Fruit fly (Drosophila melanogaster) whole organism, wandering third instar larva: ENCODE results near the gene CG31446.
A peak's percentile ranks its signal among the peaks of the same experiment; 100 is the strongest.

Experiments used
- Abd-B ChIP-seq: fragments of >200 bp; optimal IDR thresholded peaks from 2 replicates; lab custom pipeline; 2017; ENCODE audit warnings: missing biosample characterization, missing genetic modification characterization
- CG32264 ChIP-seq: fragments of 200-800 bp; sonication (Bioruptor generic); optimal IDR thresholded peaks from 2 replicates; lab custom pipeline; 2016; ENCODE audit warnings: missing biosample characterization, missing genetic modification characterization
- CG9705 ChIP-seq: fragments of 200-800 bp; sonication (Bioruptor generic); optimal IDR thresholded peaks from 2 replicates; lab custom pipeline; 2018; ENCODE audit warnings: missing biosample characterization, mild to moderate bottlenecking, missing genetic modification characterization
- CrebA ChIP-seq: fragments of 200-800 bp; sonication (Bioruptor generic); optimal IDR thresholded peaks from 2 replicates; lab custom pipeline; 2016; ENCODE audit warnings: missing biosample characterization, mild to moderate bottlenecking, missing genetic modification characterization, borderline replicate concordance
- Dfd ChIP-seq: fragments of >200 bp; optimal IDR thresholded peaks from 2 replicates; lab custom pipeline; 2017; ENCODE audit warnings: missing biosample characterization, missing genetic modification characterization
- Dif ChIP-seq: fragments of 200-275, 200-300 bp; sonication (Bioruptor generic); optimal IDR thresholded peaks from 2 replicates; lab custom pipeline; 2018; ENCODE audit warnings: missing biosample characterization, missing genetic modification characterization; ENCODE audit not compliant: partially characterized antibody
- GATAd ChIP-seq: sonication (Bioruptor generic); optimal IDR thresholded peaks from 2 replicates; lab custom pipeline; 2016; ENCODE audit warnings: missing biosample characterization, missing genetic modification characterization
- HLH106 ChIP-seq: fragments of 200-800 bp; optimal IDR thresholded peaks from 3 replicates; lab custom pipeline; 2019; ENCODE audit warnings: missing biosample characterization, mild to moderate bottlenecking, missing genetic modification characterization, moderate library complexity
- Hnf4 ChIP-seq: fragments of 200-800 bp; sonication (Bioruptor generic); optimal IDR thresholded peaks from 2 replicates; lab custom pipeline; 2016; ENCODE audit warnings: missing biosample characterization, mild to moderate bottlenecking, missing genetic modification characterization
- Hr78 ChIP-seq: fragments of >200 bp; optimal IDR thresholded peaks from 2 replicates; lab custom pipeline; 2017; ENCODE audit warnings: missing biosample characterization, missing genetic modification characterization
- Hr83 ChIP-seq: fragments of 200-300 bp; sonication (Bioruptor generic); optimal IDR thresholded peaks from 2 replicates; lab custom pipeline; 2016; ENCODE audit warnings: missing biosample characterization, mild to moderate bottlenecking, missing genetic modification characterization, moderate library complexity; ENCODE audit not compliant: poor library complexity, severe bottlenecking
- Jra ChIP-seq: sonication (Bioruptor generic); optimal IDR thresholded peaks from 2 replicates; lab custom pipeline; 2016; ENCODE audit warnings: missing biosample characterization, missing genetic modification characterization
- Mio ChIP-seq: sonication (Bioruptor generic); optimal IDR thresholded peaks from 2 replicates; lab custom pipeline; 2016; ENCODE audit warnings: missing biosample characterization, missing genetic modification characterization
- Myc ChIP-seq: fragments of >200 bp; optimal IDR thresholded peaks from 2 replicates; lab custom pipeline; 2017
- N ChIP-seq: fragments of >200 bp; optimal IDR thresholded peaks from 2 replicates; lab custom pipeline; 2018; ENCODE audit warnings: missing biosample characterization, missing external identifiers, missing genetic modification characterization
- OdsH ChIP-seq: fragments of 200-800 bp; sonication (Bioruptor generic); optimal IDR thresholded peaks from 2 replicates; lab custom pipeline; 2016; ENCODE audit warnings: missing biosample characterization, mild to moderate bottlenecking, missing genetic modification characterization
- Rel ChIP-seq, 2 experiments: fragments of 200-800 bp; sonication (Bioruptor generic) in 1 of 2; optimal IDR thresholded peaks; 2 replicates in 1 of 2; 3 replicates in 1 of 2; lab custom pipeline; 2016 to 2019; ENCODE audit warnings: mild to moderate bottlenecking in 2 of 2, missing biosample characterization in 2 of 2, missing genetic modification characterization in 2 of 2, moderate library complexity in 1 of 2
- Sp1 ChIP-seq: fragments of 200-800 bp; sonication (Bioruptor generic); optimal IDR thresholded peaks from 3 replicates; lab custom pipeline; 2019; ENCODE audit warnings: missing biosample characterization, mild to moderate bottlenecking, missing genetic modification characterization, moderate library complexity
- Vsx2 ChIP-seq: fragments of 200-300, 225-300 bp; sonication (Bioruptor generic); optimal IDR thresholded peaks from 2 replicates; lab custom pipeline; 2018; ENCODE audit warnings: missing biosample characterization, missing genetic modification characterization; ENCODE audit not compliant: partially characterized antibody
- br ChIP-seq: fragments of 200-800 bp; sonication (Bioruptor generic); optimal IDR thresholded peaks from 2 replicates; lab custom pipeline; 2016; ENCODE audit warnings: missing biosample characterization, missing genetic modification characterization
- brk ChIP-seq: fragments of 200-800 bp; sonication (Bioruptor generic); optimal IDR thresholded peaks from 2 replicates; lab custom pipeline; 2016; ENCODE audit warnings: missing biosample characterization, mild to moderate bottlenecking, missing genetic modification characterization
- dl ChIP-seq, 2 experiments: fragments of 175-275, 200-275 bp in 1 of 2; fragments of 200-275 bp in 1 of 2; sonication (Bioruptor generic); optimal IDR thresholded peaks; lab custom pipeline; 2018; ENCODE audit warnings: mild to moderate bottlenecking in 2 of 2, missing biosample characterization in 2 of 2, missing genetic modification characterization in 2 of 2, moderate library complexity in 2 of 2; ENCODE audit not compliant: partially characterized antibody in 2 of 2, insufficient read depth in 1 of 2
- dmrt93B ChIP-seq: fragments of 200-800 bp; sonication (Bioruptor generic); optimal IDR thresholded peaks from 2 replicates; lab custom pipeline; 2018; ENCODE audit warnings: missing biosample characterization, mild to moderate bottlenecking, missing genetic modification characterization
- dsf ChIP-seq: sonication (Bioruptor generic); optimal IDR thresholded peaks from 2 replicates; lab custom pipeline; 2016; ENCODE audit warnings: missing biosample characterization, missing genetic modification characterization, borderline replicate concordance
- ey ChIP-seq: fragments of 200-800 bp; sonication (Bioruptor generic); optimal IDR thresholded peaks from 2 replicates; lab custom pipeline; 2016; ENCODE audit warnings: missing biosample characterization, missing genetic modification characterization
- foxo ChIP-seq, 2 experiments: fragments of 200-800 bp; sonication (Bioruptor generic); optimal IDR thresholded peaks; 2 replicates in 1 of 2; 3 replicates in 1 of 2; lab custom pipeline; 2016 to 2017; ENCODE audit warnings: missing biosample characterization in 2 of 2, missing genetic modification characterization in 2 of 2
- fru ChIP-seq: fragments of 200-800 bp; sonication (Bioruptor generic); optimal IDR thresholded peaks from 3 replicates; lab custom pipeline; 2016; ENCODE audit warnings: missing biosample characterization, mild to moderate bottlenecking, missing genetic modification characterization
- h ChIP-seq: fragments of 200-800 bp; sonication (Bioruptor generic); optimal IDR thresholded peaks from 3 replicates; lab custom pipeline; 2016; ENCODE audit warnings: missing biosample characterization, mild to moderate bottlenecking, missing genetic modification characterization
- jim ChIP-seq: fragments of 175-275, 200-325 bp; sonication (Bioruptor generic); optimal IDR thresholded peaks from 2 replicates; lab custom pipeline; 2016; ENCODE audit warnings: missing biosample characterization, mild to moderate bottlenecking, missing genetic modification characterization
- lola ChIP-seq: fragments of >200 bp; optimal IDR thresholded peaks from 2 replicates; lab custom pipeline; 2017; ENCODE audit warnings: missing biosample characterization, missing genetic modification characterization
- pan ChIP-seq: fragments of >200 bp; optimal IDR thresholded peaks from 2 replicates; lab custom pipeline; 2017
- psq ChIP-seq: fragments of 200-800 bp; sonication (Bioruptor generic); optimal IDR thresholded peaks from 3 replicates; lab custom pipeline; 2017; ENCODE audit warnings: missing biosample characterization, mild to moderate bottlenecking, missing genetic modification characterization, moderate library complexity
- rgr ChIP-seq: fragments of 200-800 bp; sonication (Bioruptor generic); optimal IDR thresholded peaks from 3 replicates; lab custom pipeline; 2016; ENCODE audit warnings: missing biosample characterization, mild to moderate bottlenecking, missing genetic modification characterization
- sage ChIP-seq: fragments of 200-800 bp; sonication (Bioruptor generic); optimal IDR thresholded peaks from 2 replicates; lab custom pipeline; 2016; ENCODE audit warnings: missing biosample characterization, mild to moderate bottlenecking, missing genetic modification characterization
- sv ChIP-seq: fragments of 200-800 bp; sonication (Bioruptor generic); optimal IDR thresholded peaks from 3 replicates; lab custom pipeline; 2016; ENCODE audit warnings: missing biosample characterization, missing genetic modification characterization
- tai ChIP-seq: sonication (Bioruptor generic); optimal IDR thresholded peaks from 2 replicates; lab custom pipeline; 2016; ENCODE audit warnings: missing biosample characterization, missing genetic modification characterization
- usp ChIP-seq: fragments of >200 bp; optimal IDR thresholded peaks from 2 replicates; lab custom pipeline; 2017; ENCODE audit warnings: missing biosample characterization, missing genetic modification characterization
- woc ChIP-seq: sonication (Bioruptor generic); optimal IDR thresholded peaks from 2 replicates; lab custom pipeline; 2016; ENCODE audit warnings: missing biosample characterization, mild to moderate bottlenecking, missing genetic modification characterization

CG31446 gene

dm6 chr3R:15650250-15650649, 42.6 kb upstream of the CG31446 start:
- TF ChIP-seq Jra: no peak
- no peak for TF ChIP-seq Hnf4 (GFP tag; lab: Kevin White, UChicago)
- no peak for TF ChIP-seq h (GFP tag; lab: Kevin White, UChicago)
- no peak for TF ChIP-seq HLH106 (tag; lab: Kevin White, UChicago)
- no peak for TF ChIP-seq pan (lab: Kevin White, UChicago)
- no peak for TF ChIP-seq foxo (GFP tag; optimal IDR thresholded peaks at IDR 0.05; lab: Kevin White, UChicago)
- TF ChIP-seq Hr78 (GFP tag; lab: Kevin White, UChicago): no peak
- no peak for TF ChIP-seq usp
- TF ChIP-seq dsf (GFP tag; lab: Kevin White, UChicago): no peak
- no peak for TF ChIP-seq Myc (lab: Kevin White, UChicago)
- TF ChIP-seq sage (GFP tag; lab: Kevin White, UChicago): no peak
- no peak for TF ChIP-seq Dfd (GFP tag; lab: Kevin White, UChicago)

- TF ChIP-seq foxo (GFP tag; optimal IDR thresholded peaks at IDR 0.05; lab: Kevin White, UChicago) (no peak), lola (GFP tag; lab: Kevin White, UChicago) (no peak), sv (GFP tag; lab: Kevin White, UChicago) (no peak), GATAd (no peak), CrebA (GFP tag; lab: Kevin White, UChicago) (no peak), woc (GFP tag; lab: Kevin White, UChicago) (no peak), fru (no peak), OdsH (GFP tag; lab: Kevin White, UChicago) (no peak), Abd-B (no peak), rgr (GFP tag; lab: Kevin White, UChicago) (no peak), dsf (GFP tag; lab: Kevin White, UChicago) (no peak), Hnf4 (GFP tag; lab: Kevin White, UChicago) (no peak), Myc (lab: Kevin White, UChicago) (no peak), HLH106 (tag; lab: Kevin White, UChicago) (no peak)
Observed at dm6 chr3R:15650669-15651068, 42.2 kb upstream of the CG31446 start.

DNA sequence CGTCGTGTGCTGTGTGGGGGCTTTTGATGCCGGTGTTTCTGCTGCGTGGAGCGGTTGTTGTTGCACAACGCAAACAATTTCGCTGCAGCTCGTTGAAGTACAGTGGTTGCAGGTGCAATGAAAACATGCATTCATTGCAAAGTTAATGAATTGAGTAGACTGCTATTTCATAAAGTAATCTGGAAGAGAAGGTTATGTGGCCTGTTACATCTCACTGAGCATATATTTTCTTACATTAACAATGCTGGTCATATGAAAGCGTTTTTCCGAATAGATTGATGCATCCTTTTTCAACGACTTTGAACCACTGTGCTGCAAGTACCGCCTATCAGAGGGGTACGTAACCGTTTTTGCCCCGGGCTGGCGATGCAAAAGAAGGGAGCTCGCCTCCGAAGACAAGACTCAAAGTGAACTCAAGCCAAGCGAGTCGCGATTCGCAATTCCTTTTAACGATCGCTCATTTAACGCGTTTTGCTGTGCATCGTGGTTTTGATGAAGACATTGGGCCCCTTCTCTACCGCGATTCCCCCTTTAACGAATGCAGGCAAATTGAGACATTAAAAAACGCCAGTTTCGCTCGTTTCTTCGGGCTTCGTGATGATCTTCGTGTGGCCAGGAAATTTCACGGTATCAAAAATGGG, 41.0 kb upstream of the CG31446 start:
- TF ChIP-seq Jra (peak; percentile 70), CrebA (GFP tag; lab: Kevin White, UChicago) (peak; percentile 11), ey (GFP tag; lab: Kevin White, UChicago) (peak; percentile 92), Rel (GFP tag; optimal IDR thresholded peaks at IDR 0.05; lab: Kevin White, UChicago) (peak; percentile 89), Rel (tag; optimal IDR thresholded peaks at IDR 0.05; lab: Kevin White, UChicago) (peak; percentile 34), br (peak; percentile 93), Myc (lab: Kevin White, UChicago) (no peak), Sp1 (peak; percentile 84), Dif (no peak), Dfd (GFP tag; lab: Kevin White, UChicago) (no peak), sage (GFP tag; lab: Kevin White, UChicago) (peak; percentile 93), rgr (GFP tag; lab: Kevin White, UChicago) (peak; percentile 90), tai (GFP tag; lab: Kevin White, UChicago) (peak; percentile 78), h (GFP tag; lab: Kevin White, UChicago) (peak; percentile 95), dl (GFP tag; optimal IDR thresholded peaks at IDR 0.05; lab: Kevin White, UChicago; ENCODE audit: insufficient read depth in 1 of 2, partially characterized antibody in 2 of 2) (no peak), foxo (GFP tag; optimal IDR thresholded peaks at IDR 0.05; lab: Kevin White, UChicago) (peak; percentile 84 to 94), usp (no peak), fru (peak; percentile 96), Abd-B (no peak), psq (GFP tag; lab: Kevin White, UChicago) (peak; percentile 83), N (GFP tag; lab: Kevin White, UChicago) (no peak), CG32264 (GFP tag; lab: Kevin White, UChicago) (peak; percentile 74), dmrt93B (GFP tag; lab: Kevin White, UChicago) (peak; percentile 88), Hnf4 (GFP tag; lab: Kevin White, UChicago) (peak; percentile 84), brk (GFP tag; lab: Kevin White, UChicago) (peak; percentile 13), pan (lab: Kevin White, UChicago) (no peak), CG9705 (peak; percentile 82), sv (GFP tag; lab: Kevin White, UChicago) (no peak), woc (GFP tag; lab: Kevin White, UChicago) (peak; percentile 96), GATAd (no peak), Hr83 (GFP tag; lab: Kevin White, UChicago) (no peak), jim (GFP tag; lab: Kevin White, UChicago) (no peak), lola (GFP tag; lab: Kevin White, UChicago) (no peak), dsf (GFP tag; lab: Kevin White, UChicago) (peak; percentile 43), Vsx2 (GFP tag; lab: Kevin White, UChicago) (no peak), Hr78 (GFP tag; lab: Kevin White, UChicago) (no peak), Mio (GFP tag; lab: Kevin White, UChicago) (peak; percentile 47), HLH106 (tag; lab: Kevin White, UChicago) (peak; percentile 90), OdsH (GFP tag; lab: Kevin White, UChicago) (peak; percentile 90)
